Worm (Caenorhabditis elegans): ENCODE data around the gene F20B6.5.

The F20B6.5 gene

ce11 chrX:4186656-4187055 is 13.1 kb downstream of the F20B6.5 start, which contains the start of gene mrp-6:
Gene mrp-6, minus strand, starts transcription at chrX:4186756.
- no peak for TF ChIP-seq Y56A3A.18 (GFP tag; IDR thresholded peaks at IDR 0.05)
- no peak for TF ChIP-seq ccch-3 (GFP tag; optimal IDR thresholded peaks at IDR 0.05)
- TF ChIP-seq K11D2.4 (GFP tag; IDR thresholded peaks at IDR 0.05): no peak
- TF ChIP-seq ceh-91 (GFP tag; IDR thresholded peaks at IDR 0.05): no peak
- TF ChIP-seq rec-8 (tag; optimal IDR thresholded peaks at IDR 0.05): no peak
- no peak for TF ChIP-seq aptf-2 (GFP tag; conservative IDR thresholded peaks at IDR 0.05)
- no peak for TF ChIP-seq dpl-1 (GFP tag; optimal IDR thresholded peaks at IDR 0.05)
- no peak for TF ChIP-seq hsf-1 (GFP tag; IDR thresholded peaks at IDR 0.05)
- no peak for TF ChIP-seq nhr-120 (GFP tag; IDR thresholded peaks at IDR 0.05)

DNA sequence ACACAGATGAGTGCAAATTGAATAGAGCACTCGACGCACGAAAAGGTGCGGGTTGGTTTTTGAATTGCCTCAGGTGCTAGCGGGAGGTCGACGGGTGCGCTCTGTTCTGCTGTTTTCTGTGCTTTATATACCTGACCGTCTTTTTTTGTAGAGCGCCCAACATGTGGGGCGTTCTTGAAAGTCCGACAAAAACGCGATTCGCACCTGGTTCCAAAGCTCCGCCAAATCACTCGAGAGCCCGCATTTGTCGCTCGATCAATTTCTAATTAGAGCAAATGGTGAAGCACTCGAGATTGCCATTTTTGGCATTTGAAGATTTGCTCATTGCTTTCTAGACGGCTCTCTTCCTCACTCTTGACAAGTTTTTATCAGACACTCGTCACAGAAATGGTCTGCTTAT is 22.3 kb downstream of the F20B6.5 start, which contains the start of gene ZK470.6:
Gene ZK470.6, minus strand, starts transcription at position 101 of the 400 bp plus-strand sequence.
- no peak for TF ChIP-seq nhr-179 (tag; optimal IDR thresholded peaks at IDR 0.05)
- no peak for TF ChIP-seq nhr-120 (GFP tag; IDR thresholded peaks at IDR 0.05)
- TF ChIP-seq dpl-1 (GFP tag; optimal IDR thresholded peaks at IDR 0.05): no peak
- TF ChIP-seq athp-1 (tag; optimal IDR thresholded peaks at IDR 0.05): no peak
- TF ChIP-seq let-526 (GFP tag; IDR thresholded peaks at IDR 0.05): no peak
- no peak for TF ChIP-seq lin-54 (GFP tag; optimal IDR thresholded peaks at IDR 0.05)
- no peak for TF ChIP-seq lir-1 (GFP tag; conservative IDR thresholded peaks at IDR 0.05)
- no peak for TF ChIP-seq K11D2.4 (GFP tag; IDR thresholded peaks at IDR 0.05)
- TF ChIP-seq gei-17 (GFP tag; optimal IDR thresholded peaks at IDR 0.05): no peak

- TF ChIP-seq hlh-12 (tag; optimal IDR thresholded peaks at IDR 0.05): no peak
- no peak for TF ChIP-seq ceh-100 (GFP tag; IDR thresholded peaks at IDR 0.05)
- no peak for TF ChIP-seq sptf-2 (GFP tag; optimal IDR thresholded peaks at IDR 0.05)
- TF ChIP-seq lag-1 (GFP tag; IDR thresholded peaks at IDR 0.05): no peak
- TF ChIP-seq mxl-1 (tag; optimal IDR thresholded peaks at IDR 0.05): no peak
- no peak for TF ChIP-seq ceh-91 (GFP tag; IDR thresholded peaks at IDR 0.05)
- TF ChIP-seq attf-3 (GFP tag; conservative IDR thresholded peaks at IDR 0.05): no peak
- TF ChIP-seq ceh-40 (GFP tag; IDR thresholded peaks at IDR 0.05): no peak
- TF ChIP-seq ztf-18 (tag; optimal IDR thresholded peaks at IDR 0.05): no peak
- no peak for TF ChIP-seq somi-1 (GFP tag; optimal IDR thresholded peaks at IDR 0.05)
- TF ChIP-seq F33H1.4 (GFP tag; IDR thresholded peaks at IDR 0.05): no peak
- TF ChIP-seq nfya-2 (GFP tag; IDR thresholded peaks at IDR 0.05): no peak
- no peak for TF ChIP-seq bed-2 (GFP tag; IDR thresholded peaks at IDR 0.05)
- TF ChIP-seq nfyb-1 (GFP tag; IDR thresholded peaks at IDR 0.05): no peak
- TF ChIP-seq zfh-2 (GFP tag; conservative IDR thresholded peaks at IDR 0.05): no peak
- TF ChIP-seq madf-10 (tag; optimal IDR thresholded peaks at IDR 0.05): no peak
- no peak for TF ChIP-seq rpc-1 (optimal IDR thresholded peaks at IDR 0.05)
- TF ChIP-seq rpc-1 (tag; optimal IDR thresholded peaks at IDR 0.05): no peak
- no peak for TF ChIP-seq atf-7 (tag; optimal IDR thresholded peaks at IDR 0.05)
- TF ChIP-seq lsy-27 (tag; optimal IDR thresholded peaks at IDR 0.05; ENCODE audit: borderline replicate concordance, insufficient read depth): no peak
- TF ChIP-seq mel-28 (tag; optimal IDR thresholded peaks at IDR 0.05; ENCODE audit: borderline replicate concordance): no peak
These were observed 32.6 kb downstream of the F20B6.5 start, which contains the start of gene ZK470.14 for ce11 chrX:4167150-4167549. Gene ZK470.14, plus strand, starts transcription at chrX:4167450.

DNA sequence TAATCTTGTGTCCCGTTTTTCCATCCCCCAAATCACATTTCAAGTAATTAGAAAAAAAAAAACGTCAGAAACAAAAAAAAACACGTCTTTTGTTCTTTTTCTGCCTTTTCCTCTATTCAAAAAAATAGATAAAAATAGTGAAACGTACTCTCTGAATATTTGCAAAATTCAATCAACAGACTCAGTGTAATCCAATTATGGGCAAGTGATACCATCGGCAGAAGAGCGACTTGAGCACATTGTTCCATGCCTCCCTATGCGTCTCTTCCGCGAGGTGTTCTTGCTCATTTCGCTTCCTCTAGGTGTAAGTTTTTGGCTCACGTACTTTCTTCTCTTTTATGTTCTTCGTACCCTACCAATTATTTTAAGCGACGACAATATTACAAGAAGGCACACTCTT is 36.3 kb downstream of the F20B6.5 start, which contains the start of gene ZK470.1:
Gene ZK470.1, plus strand, starts transcription at position 301 of the 400 bp plus-strand sequence.
- no peak for TF ChIP-seq Y67H2A.10 (GFP tag; conservative IDR thresholded peaks at IDR 0.05)
- TF ChIP-seq sptf-2 (GFP tag; optimal IDR thresholded peaks at IDR 0.05): no peak
- no peak for TF ChIP-seq F33H1.4 (GFP tag; IDR thresholded peaks at IDR 0.05)
- TF ChIP-seq nhr-80 (tag; optimal IDR thresholded peaks at IDR 0.05): no peak
- no peak for TF ChIP-seq lsl-1 (GFP tag; optimal IDR thresholded peaks at IDR 0.05)
- TF ChIP-seq K11D2.4 (GFP tag; IDR thresholded peaks at IDR 0.05): no peak
- TF ChIP-seq zfh-2 (GFP tag; conservative IDR thresholded peaks at IDR 0.05): no peak
- no peak for TF ChIP-seq sea-2 (GFP tag; IDR thresholded peaks at IDR 0.05)
- TF ChIP-seq rpc-1 (optimal IDR thresholded peaks at IDR 0.05): no peak
- no peak for TF ChIP-seq rpc-1 (tag; optimal IDR thresholded peaks at IDR 0.05)
- no peak for TF ChIP-seq ceh-27 (GFP tag; optimal IDR thresholded peaks at IDR 0.05)
- no peak for TF ChIP-seq efl-1 (GFP tag; optimal IDR thresholded peaks at IDR 0.05)
- no peak for TF ChIP-seq F23B12.7 (tag; optimal IDR thresholded peaks at IDR 0.05; ENCODE audit: insufficient read depth)
- no peak for TF ChIP-seq Y56A3A.18 (GFP tag; IDR thresholded peaks at IDR 0.05)
- TF ChIP-seq xnd-1 (tag; optimal IDR thresholded peaks at IDR 0.05): no peak
- no peak for TF ChIP-seq nfyb-1 (GFP tag; IDR thresholded peaks at IDR 0.05)
- TF ChIP-seq lag-1 (GFP tag; IDR thresholded peaks at IDR 0.05): no peak
- TF ChIP-seq aptf-3 (GFP tag; IDR thresholded peaks at IDR 0.05): no peak
- no peak for TF ChIP-seq F22D6.2 (tag; optimal IDR thresholded peaks at IDR 0.05)

Measured in whole organism, young adult.